Worm (Caenorhabditis elegans) whole organism, late embryonic: ENCODE results near the gene angl-1.

Experiments used
- C08G9.2 ChIP-seq: sonication (generic microtip); optimal IDR thresholded peaks from 2 replicates; lab custom pipeline; 2016; ENCODE audit warnings: mild to moderate bottlenecking, missing genetic modification characterization, moderate library complexity, missing compliant biosample characterization
- C38D4.7 ChIP-seq: fragments of 200-800 bp; sonication (Bioruptor generic); optimal IDR thresholded peaks from 2 replicates; lab custom pipeline; 2018; ENCODE audit warnings: mild to moderate bottlenecking, missing genetic modification characterization, moderate library complexity, missing compliant biosample characterization
- F13H6.1 ChIP-seq: sonication (generic microtip); optimal IDR thresholded peaks from 2 replicates; lab custom pipeline; 2016; ENCODE audit warnings: missing genetic modification characterization, missing compliant biosample characterization
- K02D7.2 ChIP-seq: sonication (generic microtip); optimal IDR thresholded peaks from 2 replicates; lab custom pipeline; 2017; ENCODE audit warnings: mild to moderate bottlenecking, missing genetic modification characterization, missing compliant biosample characterization
- K09A11.1 ChIP-seq: sonication (generic microtip); optimal IDR thresholded peaks from 2 replicates; lab custom pipeline; 2017; ENCODE audit warnings: antibody characterized with exemption, mild to moderate bottlenecking, missing genetic modification characterization, missing compliant biosample characterization; ENCODE audit not compliant: insufficient read depth
- ceh-18 ChIP-seq: sonication (generic microtip); optimal IDR thresholded peaks from 2 replicates; lab custom pipeline; 2016; ENCODE audit warnings: missing genetic modification characterization, missing compliant biosample characterization
- ceh-2 ChIP-seq: sonication (generic microtip); optimal IDR thresholded peaks from 2 replicates; lab custom pipeline; 2016; ENCODE audit warnings: missing genotype, missing genetic modification characterization, missing compliant biosample characterization
- ceh-22 ChIP-seq: sonication (generic microtip); optimal IDR thresholded peaks from 2 replicates; lab custom pipeline; 2017; ENCODE audit warnings: missing biosample characterization, missing genetic modification characterization
- ceh-24 ChIP-seq: sonication (generic microtip); optimal IDR thresholded peaks from 2 replicates; lab custom pipeline; 2016; ENCODE audit warnings: mild to moderate bottlenecking, missing genetic modification characterization, missing compliant biosample characterization
- ceh-30 ChIP-seq: fragments of 150-350 bp; optimal IDR thresholded peaks from 2 replicates; lab custom pipeline; 2014; ENCODE audit warnings: missing biosample characterization, missing genetic modification characterization
- ceh-31 ChIP-seq: sonication (generic microtip); optimal IDR thresholded peaks from 2 replicates; lab custom pipeline; 2016; ENCODE audit warnings: missing genetic modification characterization, missing compliant biosample characterization
- ceh-34 ChIP-seq: sonication (generic microtip); optimal IDR thresholded peaks from 2 replicates; lab custom pipeline; 2016; ENCODE audit warnings: mild to moderate bottlenecking, missing genetic modification characterization, missing compliant biosample characterization
- ceh-45 ChIP-seq: fragments of 200-800 bp; sonication (Bioruptor generic); IDR thresholded peaks from 2 replicates; pipeline ENCODE4 v1.3.6; 2022; ENCODE audit warnings: missing genetic modification reagents, missing genetic modification characterization, missing compliant biosample characterization
- ceh-48 ChIP-seq: sonication (generic microtip); optimal IDR thresholded peaks from 2 replicates; lab custom pipeline; 2016; ENCODE audit warnings: missing genetic modification characterization, inconsistent platforms, missing compliant biosample characterization
- ceh-6 ChIP-seq: fragments of 200-800 bp; sonication (Bioruptor generic); optimal IDR thresholded peaks from 2 replicates; lab custom pipeline; 2018; ENCODE audit warnings: mild to moderate bottlenecking, missing genetic modification characterization, missing compliant biosample characterization
- ceh-9 ChIP-seq: sonication (generic microtip); optimal IDR thresholded peaks from 2 replicates; lab custom pipeline; 2016; ENCODE audit warnings: mild to moderate bottlenecking, missing genetic modification characterization, inconsistent platforms, missing compliant biosample characterization
- che-1 ChIP-seq: sonication (generic microtip); optimal IDR thresholded peaks from 2 replicates; lab custom pipeline; 2016; ENCODE audit warnings: mild to moderate bottlenecking, missing genetic modification characterization, missing compliant biosample characterization
- dve-1 ChIP-seq: sonication (generic microtip); optimal IDR thresholded peaks from 2 replicates; lab custom pipeline; 2017; ENCODE audit warnings: antibody characterized with exemption, mild to moderate bottlenecking, missing genetic modification characterization, missing compliant biosample characterization
- elt-4 ChIP-seq: sonication (generic microtip); optimal IDR thresholded peaks from 2 replicates; lab custom pipeline; 2016; ENCODE audit warnings: missing genetic modification characterization, missing compliant biosample characterization
- ets-4 ChIP-seq: sonication (generic microtip); optimal IDR thresholded peaks from 2 replicates; lab custom pipeline; 2016; ENCODE audit warnings: missing genetic modification characterization, missing compliant biosample characterization
- eyg-1 ChIP-seq: sonication (generic microtip); optimal IDR thresholded peaks from 2 replicates; lab custom pipeline; 2016; ENCODE audit warnings: missing genotype, missing genetic modification characterization, missing compliant biosample characterization
- fkh-10 ChIP-seq: fragments of 150-350 bp; optimal IDR thresholded peaks from 2 replicates; lab custom pipeline; 2014; ENCODE audit warnings: missing biosample characterization, missing genetic modification reagents, missing genetic modification characterization
- hlh-13 ChIP-seq: fragments of 200-800 bp; sonication (Bioruptor generic); optimal IDR thresholded peaks from 2 replicates; lab custom pipeline; 2018; ENCODE audit warnings: mild to moderate bottlenecking, missing genetic modification characterization, missing compliant biosample characterization
- hlh-30 ChIP-seq: sonication (generic microtip); optimal IDR thresholded peaks from 2 replicates; lab custom pipeline; 2017; ENCODE audit warnings: antibody characterized with exemption, missing genetic modification characterization, missing compliant biosample characterization; ENCODE audit not compliant: insufficient read depth
- lim-6 ChIP-seq: sonication (generic microtip); optimal IDR thresholded peaks from 2 replicates; lab custom pipeline; 2016; ENCODE audit warnings: missing genetic modification characterization, missing compliant biosample characterization
- madf-2 ChIP-seq: sonication (generic microtip); optimal IDR thresholded peaks from 2 replicates; lab custom pipeline; 2017; ENCODE audit warnings: missing genetic modification characterization, missing compliant biosample characterization
- mec-3 ChIP-seq: sonication (generic microtip); optimal IDR thresholded peaks from 2 replicates; lab custom pipeline; 2016; ENCODE audit warnings: borderline replicate concordance, missing genetic modification characterization, missing compliant biosample characterization
- nfya-1 ChIP-seq: sonication (generic microtip); optimal IDR thresholded peaks from 2 replicates; lab custom pipeline; 2017; ENCODE audit warnings: missing genetic modification characterization, mild to moderate bottlenecking, missing compliant biosample characterization, antibody characterized with exemption, moderate library complexity
- nhr-11 ChIP-seq: fragments of 150-350 bp; optimal IDR thresholded peaks from 2 replicates; lab custom pipeline; 2014; ENCODE audit warnings: missing biosample characterization, missing genetic modification characterization
- nhr-232 ChIP-seq: sonication (generic microtip); optimal IDR thresholded peaks from 2 replicates; lab custom pipeline; 2016; ENCODE audit warnings: missing genetic modification characterization, missing compliant biosample characterization
- npax-4 ChIP-seq: sonication (generic microtip); optimal IDR thresholded peaks from 2 replicates; lab custom pipeline; 2016; ENCODE audit warnings: missing genetic modification characterization, missing compliant biosample characterization
- pat-9 ChIP-seq: fragments of 200-800 bp; sonication (Bioruptor generic); optimal IDR thresholded peaks from 2 replicates; lab custom pipeline; 2018; ENCODE audit warnings: mild to moderate bottlenecking, missing genetic modification characterization, moderate library complexity, missing compliant biosample characterization
- pax-1 ChIP-seq: fragments of 150-350 bp; optimal IDR thresholded peaks from 2 replicates; lab custom pipeline; 2014; ENCODE audit warnings: missing biosample characterization, missing genetic modification characterization
- pha-4 ChIP-seq: fragments of 150-350 bp; optimal IDR thresholded peaks from 2 replicates; lab custom pipeline; 2018; ENCODE audit warnings: missing biosample characterization, missing genetic modification reagents, missing genetic modification characterization
- pros-1 ChIP-seq: fragments of 150-350 bp; optimal IDR thresholded peaks from 2 replicates; lab custom pipeline; 2014; ENCODE audit warnings: missing biosample characterization, missing genetic modification reagents, missing genetic modification characterization
- rnt-1 ChIP-seq: sonication (generic microtip); optimal IDR thresholded peaks from 2 replicates; lab custom pipeline; 2016; ENCODE audit warnings: missing genetic modification characterization, missing compliant biosample characterization
- sdc-2 ChIP-seq: sonication (generic microtip); optimal IDR thresholded peaks from 2 replicates; lab custom pipeline; 2016; ENCODE audit warnings: missing genotype, missing genetic modification characterization, missing compliant biosample characterization
- sox-2 ChIP-seq: fragments of 200-800 bp; sonication (Bioruptor generic); IDR thresholded peaks from 2 replicates; pipeline ENCODE4 v1.3.6; 2022; ENCODE audit warnings: missing genetic modification reagents, missing genetic modification characterization, missing compliant biosample characterization
- syd-9 ChIP-seq: sonication (generic microtip); optimal IDR thresholded peaks from 2 replicates; lab custom pipeline; 2016; ENCODE audit warnings: mild to moderate bottlenecking, missing genetic modification characterization, moderate library complexity, missing compliant biosample characterization
- tbx-2 ChIP-seq: sonication (generic microtip); optimal IDR thresholded peaks from 2 replicates; lab custom pipeline; 2016; ENCODE audit warnings: missing genetic modification characterization, missing compliant biosample characterization
- tbx-7 ChIP-seq: sonication (generic microtip); optimal IDR thresholded peaks from 2 replicates; lab custom pipeline; 2016; ENCODE audit warnings: missing genotype, missing genetic modification characterization, missing compliant biosample characterization
- ttx-3 ChIP-seq: sonication (generic microtip); optimal IDR thresholded peaks from 2 replicates; lab custom pipeline; 2016; ENCODE audit warnings: missing genetic modification reagents, missing genetic modification characterization, missing compliant biosample characterization
- unc-3 ChIP-seq, 2 experiments: fragments of 200-800 bp in 1 of 2; sonication (Bioruptor generic) in 1 of 2; sonication (generic microtip) in 1 of 2; conservative IDR thresholded peaks in 1 of 2; optimal IDR thresholded peaks in 1 of 2; 2 replicates each; pipeline versions ENCODE4 v1.3.6 to Lab custom; 2016 to 2022; ENCODE audit warnings: missing compliant biosample characterization in 2 of 2, missing genetic modification characterization in 2 of 2, missing genetic modification reagents in 1 of 2
- unc-55 ChIP-seq: sonication (generic microtip); optimal IDR thresholded peaks from 2 replicates; lab custom pipeline; 2017; ENCODE audit warnings: missing biosample characterization, missing genetic modification reagents, missing genetic modification characterization
- unc-86 ChIP-seq: sonication (generic microtip); optimal IDR thresholded peaks from 2 replicates; lab custom pipeline; 2016; ENCODE audit warnings: missing genetic modification characterization, missing compliant biosample characterization
- zip-5 ChIP-seq: sonication (generic microtip); optimal IDR thresholded peaks from 2 replicates; lab custom pipeline; 2016; ENCODE audit warnings: missing genetic modification characterization, missing compliant biosample characterization
- ztf-16 ChIP-seq: sonication (generic microtip); optimal IDR thresholded peaks from 2 replicates; lab custom pipeline; 2017; ENCODE audit warnings: missing genetic modification characterization, missing compliant biosample characterization

The angl-1 gene

DNA sequence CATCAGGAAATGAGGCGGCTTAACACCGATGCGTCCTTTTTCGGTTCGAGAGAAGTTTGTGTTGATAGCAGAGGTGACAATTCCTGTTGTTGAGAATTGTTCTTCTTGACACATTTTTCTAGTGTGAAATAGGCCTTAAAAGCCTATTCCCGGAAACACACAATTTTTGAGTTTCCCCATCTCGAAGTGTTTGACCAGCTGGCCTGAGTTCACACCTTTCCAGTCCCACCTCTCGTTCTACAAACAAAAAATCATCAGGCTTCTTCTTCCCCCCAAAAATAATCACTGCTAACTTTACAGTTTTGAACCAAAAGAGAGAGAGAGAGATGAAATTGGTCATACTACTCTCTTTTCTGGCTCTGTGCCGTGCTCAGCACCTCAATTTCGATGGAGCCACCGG is 13.7 kb downstream of the angl-1 start, which contains the start of gene W02G9.4:
Gene W02G9.4 (plus strand): TSS at position 301 of the 400 bp plus-strand sequence.
- TF ChIP-seq lim-6 (tag; lab: Kevin White, UChicago): no peak
- TF ChIP-seq, all 69 proteins: peak for 0

DNA sequence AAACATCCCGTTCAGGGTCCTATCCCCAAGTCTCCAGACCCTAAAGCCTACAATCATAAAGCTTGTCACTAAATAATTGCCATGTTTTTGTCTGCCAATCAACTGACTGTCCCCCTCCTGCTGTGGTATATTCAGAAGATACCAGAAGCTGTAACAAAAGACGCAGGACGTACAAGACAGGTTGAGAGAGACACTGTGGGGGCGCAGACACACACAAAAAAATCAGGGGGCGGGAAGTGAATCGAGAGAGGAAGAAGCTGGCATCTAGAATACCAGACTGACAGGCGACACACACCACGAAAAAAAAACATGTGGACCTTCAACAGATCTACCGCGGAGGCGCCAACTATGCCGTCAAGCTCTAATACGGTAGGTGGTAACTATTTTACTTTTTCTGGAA is 18.3 kb downstream of the angl-1 start, which contains the start of gene kel-8:
Gene kel-8 (plus strand): TSS at position 301 of the 400 bp plus-strand sequence.
- TF ChIP-seq C08G9.2: no peak
- TF ChIP-seq eyg-1 (tag; lab: Kevin White, UChicago): no peak
- no peak for TF ChIP-seq ztf-16 (tag; lab: Kevin White, UChicago)
- no peak for TF ChIP-seq elt-4 (tag; lab: Kevin White, UChicago)

DNA sequence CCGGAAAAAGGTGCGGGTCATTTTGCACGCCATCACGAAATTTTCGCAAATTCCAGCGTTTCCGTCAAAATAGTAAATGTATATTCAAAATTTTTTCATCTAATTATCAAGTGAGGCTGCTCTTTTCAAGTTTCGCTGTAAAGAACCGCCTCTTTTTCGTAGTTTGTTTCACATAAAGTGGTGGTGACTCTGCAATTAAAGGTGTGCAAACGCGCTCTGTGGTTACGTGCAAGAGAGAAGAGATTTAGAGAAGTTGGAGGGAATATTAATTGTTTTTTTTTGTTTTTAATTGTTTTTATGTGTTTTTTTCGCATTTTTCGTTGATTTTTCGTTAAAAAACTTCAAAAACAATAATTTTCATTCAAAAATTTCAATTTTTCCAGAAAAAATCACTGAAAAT is 19.7 kb downstream of the angl-1 start, which contains the start of gene W02G9.3:
Gene W02G9.3 (plus strand): TSS at position 384 of the 400 bp plus-strand sequence.
- no peak for TF ChIP-seq lim-6 (tag; lab: Kevin White, UChicago)
- TF ChIP-seq ztf-16 (tag; lab: Kevin White, UChicago): no peak
- TF ChIP-seq nhr-11 (tag; lab: Kevin White, UChicago): no peak
- TF ChIP-seq mec-3 (tag; lab: Kevin White, UChicago): no peak
- no peak for TF ChIP-seq ceh-6 (GFP tag; lab: Kevin White, UChicago)
- no peak for TF ChIP-seq sox-2 (GFP tag; lab: Robert Waterston, UW)
- no peak for TF ChIP-seq pat-9
- TF ChIP-seq ceh-31 (tag; lab: Kevin White, UChicago): peak; percentile 80
- TF ChIP-seq npax-4 (tag; lab: Kevin White, UChicago): no peak
- TF ChIP-seq unc-86 (tag; lab: Kevin White, UChicago): no peak
- TF ChIP-seq tbx-7 (tag; lab: Kevin White, UChicago): no peak
- no peak for TF ChIP-seq pha-4
- TF ChIP-seq hlh-30: no peak
- TF ChIP-seq tbx-2 (tag; lab: Kevin White, UChicago): peak; percentile 45
- TF ChIP-seq unc-55 (GFP tag; lab: Kevin White, UChicago): peak; percentile 13
- no peak for TF ChIP-seq elt-4 (tag; lab: Kevin White, UChicago)
- TF ChIP-seq syd-9 (tag; lab: Kevin White, UChicago): no peak
- peak; percentile 25 for TF ChIP-seq zip-5 (tag; lab: Kevin White, UChicago)
- TF ChIP-seq ceh-48 (tag; lab: Kevin White, UChicago): no peak
- TF ChIP-seq dve-1: no peak
- no peak for TF ChIP-seq unc-3 (GFP tag; conservative IDR thresholded peaks at IDR 0.05; lab: Robert Waterston, UW)
- TF ChIP-seq unc-3 (tag; optimal IDR thresholded peaks at IDR 0.05; lab: Kevin White, UChicago): no peak
- TF ChIP-seq nfya-1 (tag; lab: Kevin White, UChicago): peak; percentile 48
- no peak for TF ChIP-seq fkh-10 (GFP tag; lab: Kevin White, UChicago)
- no peak for TF ChIP-seq pax-1
- no peak for TF ChIP-seq ceh-30 (tag; lab: Kevin White, UChicago)
- no peak for TF ChIP-seq hlh-13 (GFP tag; lab: Kevin White, UChicago)
- no peak for TF ChIP-seq K09A11.1 (tag; lab: Kevin White, UChicago)
- TF ChIP-seq ceh-2: peak; percentile 51
- no peak for TF ChIP-seq ceh-22 (tag; lab: Kevin White, UChicago)
- no peak for TF ChIP-seq ceh-45 (GFP tag; lab: Robert Waterston, UW)
- TF ChIP-seq madf-2 (tag; lab: Kevin White, UChicago): no peak
- no peak for TF ChIP-seq pros-1 (tag; lab: Kevin White, UChicago)
- peak; percentile 39 for TF ChIP-seq ets-4
- TF ChIP-seq sdc-2 (tag; lab: Kevin White, UChicago): no peak
- TF ChIP-seq K02D7.2 (tag; lab: Kevin White, UChicago): no peak
- no peak for TF ChIP-seq ceh-24
- TF ChIP-seq C08G9.2: no peak
- no peak for TF ChIP-seq C38D4.7
- TF ChIP-seq nhr-232 (tag; lab: Kevin White, UChicago): no peak
- no peak for TF ChIP-seq eyg-1 (tag; lab: Kevin White, UChicago)
- no peak for TF ChIP-seq ceh-9 (tag; lab: Kevin White, UChicago)
- TF ChIP-seq F13H6.1: no peak
- no peak for TF ChIP-seq che-1
- TF ChIP-seq rnt-1 (tag; lab: Kevin White, UChicago): no peak
- TF ChIP-seq ttx-3 (tag; lab: Kevin White, UChicago): peak; percentile 51
- TF ChIP-seq ceh-34 (tag; lab: Kevin White, UChicago): no peak
- peak; percentile 46 for TF ChIP-seq ceh-18 (tag; lab: Kevin White, UChicago)
